2 worm cellular contexts compared by ENCODE assay signal in the genomic region with DNA sequence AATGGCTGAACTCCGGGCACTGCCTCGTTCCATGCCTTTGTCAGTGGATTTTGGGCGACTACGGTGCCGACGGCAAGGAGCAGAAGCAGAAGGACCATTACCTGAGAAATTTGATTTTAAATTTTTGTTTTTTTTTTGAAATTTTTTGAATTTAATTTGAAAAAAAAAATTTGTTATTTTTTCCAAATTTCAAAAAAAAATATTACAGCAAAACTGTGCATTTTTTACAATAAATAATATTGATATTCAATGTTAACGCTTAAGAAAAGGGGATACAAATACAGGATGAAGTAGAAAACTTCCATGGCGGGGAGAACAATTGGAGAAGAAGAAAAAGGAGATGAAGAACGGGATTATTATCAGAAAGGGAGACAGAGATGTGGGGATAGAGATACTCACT.
TF ChIP-seq lines count a peak whose summit lies in the region.

A gene (minus strand): TSS at position 101 of the 400 bp plus-strand sequence.

TF ChIP-seq in whole organism, L1 larva, 84 proteins besides CTCF, POLR2A, EP300 and RAD21:
- TF ChIP-seq nhr-47 (tag; optimal IDR thresholded peaks at IDR 0.05; lab: Kevin White, UChicago), result no peak
- TF ChIP-seq blmp-1 (tag; optimal IDR thresholded peaks at IDR 0.05; lab: Kevin White, UChicago), result peak; percentile 17

TF ChIP-seq in whole organism, L4 larva, 104 proteins besides CTCF, POLR2A, EP300 and RAD21:
- TF ChIP-seq set-16 (GFP tag; IDR thresholded peaks at IDR 0.05; lab: Robert Waterston, UW) (peak; percentile 7; the same call in 1 of the 2 replicates), Y105C5A.15 (GFP tag; IDR thresholded peaks at IDR 0.05; lab: Robert Waterston, UW) (no peak)
TF ChIP-seq in whole organism, L4 larva: peak in this region for 1.
